Worm (Caenorhabditis elegans) whole organism, early embryonic: ENCODE measurements around the gene fbxb-19.

ENCODE experiments used
- B0310.2 ChIP-seq: sonication (generic microtip); optimal IDR thresholded peaks from 2 replicates; lab custom pipeline; 2016; ENCODE audit warnings: mild to moderate bottlenecking, missing genetic modification characterization, missing compliant biosample characterization
- F13C5.2 ChIP-seq: sonication (generic microtip); optimal IDR thresholded peaks from 2 replicates; lab custom pipeline; 2017; ENCODE audit warnings: mild to moderate bottlenecking, missing genetic modification characterization, inconsistent platforms, missing compliant biosample characterization
- ama-1 ChIP-seq: fragments of 150-350 bp; optimal IDR thresholded peaks from 2 replicates; lab custom pipeline; 2014
- hmbx-1 ChIP-seq: sonication (generic microtip); optimal IDR thresholded peaks from 2 replicates; lab custom pipeline; 2016; ENCODE audit warnings: mild to moderate bottlenecking, missing genetic modification characterization, missing compliant biosample characterization

ce11 chrII:1682218-1682617, 6.8 kb downstream of the fbxb-19 start, which contains the start of gene fbxb-26:
- TF ChIP-seq F13C5.2 = no peak
- no peak for TF ChIP-seq B0310.2 (tag; lab: Kevin White, UChicago)
- TF ChIP-seq ama-1 (lab: Kevin White, UChicago) = no peak
- TF ChIP-seq hmbx-1 = no peak
